Worm (Caenorhabditis elegans): ENCODE measurements around the gene nep-21.
"Not testable (repeated sequence)": the region's sequence is repeated elsewhere in the genome, so short reads cannot be mapped to it uniquely, and the experiment has no call there.

Gene nep-21

ce11 chrV:14226373-14226772 lies at the start of gene nep-21:
Gene nep-21, minus strand, starts transcription at chrV:14226473.
- TF ChIP-seq W03F9.2 (tag; optimal IDR thresholded peaks at IDR 0.05) (no peak), him-1 (tag; optimal IDR thresholded peaks at IDR 0.05) (no peak), dao-5 (tag; optimal IDR thresholded peaks at IDR 0.05) (no peak)

- not testable (repeated sequence) for TF ChIP-seq him-1, W03F9.2, dao-5 (tag; optimal IDR thresholded peaks at IDR 0.05)
Observed at ce11 chrV:14274268-14274667, 48.0 kb upstream of the nep-21 start, which contains the start of gene F40G12.7. Gene F40G12.7, plus strand, starts transcription at chrV:14274568.

- TF ChIP-seq dao-5 (tag; optimal IDR thresholded peaks at IDR 0.05) (no peak), W03F9.2 (tag; optimal IDR thresholded peaks at IDR 0.05) (no peak), him-1 (tag; optimal IDR thresholded peaks at IDR 0.05) (no peak)
Observed at ce11 chrV:14273019-14273418, 46.7 kb upstream of the nep-21 start, which contains the start of gene F40G12.6. Gene F40G12.6, minus strand, starts transcription at chrV:14273119.

- no peak for TF ChIP-seq him-1 (tag; optimal IDR thresholded peaks at IDR 0.05)
- TF ChIP-seq W03F9.2 (tag; optimal IDR thresholded peaks at IDR 0.05): no peak
- no peak for TF ChIP-seq dao-5 (tag; optimal IDR thresholded peaks at IDR 0.05)
Observed at ce11 chrV:14270729-14271128, 44.5 kb upstream of the nep-21 start, which contains the start of gene F40G12.5. Gene F40G12.5, minus strand, starts transcription at chrV:14270829.

ce11 chrV:14268616-14269015 lies 42.3 kb upstream of the nep-21 start, which contains the start of gene F40G12.4:
Gene F40G12.4, minus strand, starts transcription at chrV:14268716.
- TF ChIP-seq him-1 (tag; optimal IDR thresholded peaks at IDR 0.05) (no peak), dao-5 (tag; optimal IDR thresholded peaks at IDR 0.05) (no peak), W03F9.2 (tag; optimal IDR thresholded peaks at IDR 0.05) (no peak)

DNA sequence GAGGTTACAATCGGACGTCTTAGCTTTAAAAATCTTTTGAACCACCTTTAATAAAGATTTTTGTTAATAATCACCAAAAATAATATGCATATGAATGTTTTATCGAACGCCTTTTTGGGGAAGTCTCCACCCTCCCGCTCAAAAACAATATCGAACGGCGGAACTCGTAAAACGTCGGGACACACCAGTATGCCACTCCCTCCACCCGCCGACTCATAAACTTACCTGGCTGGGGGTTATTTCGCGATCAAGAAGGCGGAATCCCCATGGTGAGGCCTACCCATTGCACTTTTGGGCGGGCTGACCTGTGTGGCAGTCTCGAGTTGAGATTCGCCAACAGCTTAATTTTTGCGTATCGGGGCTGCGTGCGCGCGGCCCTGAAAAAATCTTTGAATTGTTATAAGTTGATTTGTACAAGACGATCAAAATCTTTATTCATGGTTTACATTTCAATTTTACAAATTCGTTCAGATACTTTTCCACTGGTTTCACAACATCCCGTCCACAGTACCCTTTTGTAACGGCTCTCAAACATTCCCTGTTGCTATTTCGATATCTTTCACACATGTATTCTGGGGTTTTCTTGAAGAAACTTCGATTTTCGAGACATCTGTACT lies 41.2 kb upstream of the nep-21 start:
- TF ChIP-seq him-1 (tag; optimal IDR thresholded peaks at IDR 0.05): no peak
- TF ChIP-seq dao-5 (tag; optimal IDR thresholded peaks at IDR 0.05): no peak
- TF ChIP-seq W03F9.2 (tag; optimal IDR thresholded peaks at IDR 0.05): no peak

DNA sequence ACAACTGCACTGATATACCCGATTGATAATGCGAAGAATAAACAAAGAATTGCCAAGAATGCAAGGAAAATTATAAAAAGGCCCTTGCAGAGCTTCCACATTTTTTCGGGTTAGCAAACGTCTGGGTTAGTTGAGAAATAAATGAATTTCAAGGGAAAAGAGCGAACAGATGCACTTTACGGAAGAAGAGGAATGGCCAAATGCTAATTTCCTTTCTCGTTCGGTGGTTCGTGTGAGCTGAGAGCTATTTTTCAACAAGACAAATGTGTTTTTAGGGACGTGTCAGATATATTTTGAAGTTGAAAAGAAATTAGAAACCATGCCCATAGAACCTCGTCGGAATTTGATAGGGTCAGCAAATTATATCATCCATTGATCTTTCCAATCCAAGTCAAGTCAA lies 34.6 kb upstream of the nep-21 start, which contains the start of gene F40G12.2:
TSS of gene F40G12.2 (minus strand) at position 101 of the 400 bp plus-strand sequence.
- no peak for TF ChIP-seq him-1 (tag; optimal IDR thresholded peaks at IDR 0.05)
- TF ChIP-seq dao-5 (tag; optimal IDR thresholded peaks at IDR 0.05): no peak
- TF ChIP-seq W03F9.2 (tag; optimal IDR thresholded peaks at IDR 0.05): no peak

ce11 chrV:14256813-14257212 lies 30.5 kb upstream of the nep-21 start, which contains the start of gene sre-8:
Gene sre-8, plus strand, starts transcription at chrV:14257113.
- no peak for TF ChIP-seq dao-5 (tag; optimal IDR thresholded peaks at IDR 0.05)
- no peak for TF ChIP-seq him-1 (tag; optimal IDR thresholded peaks at IDR 0.05)
- TF ChIP-seq W03F9.2 (tag; optimal IDR thresholded peaks at IDR 0.05): no peak

DNA sequence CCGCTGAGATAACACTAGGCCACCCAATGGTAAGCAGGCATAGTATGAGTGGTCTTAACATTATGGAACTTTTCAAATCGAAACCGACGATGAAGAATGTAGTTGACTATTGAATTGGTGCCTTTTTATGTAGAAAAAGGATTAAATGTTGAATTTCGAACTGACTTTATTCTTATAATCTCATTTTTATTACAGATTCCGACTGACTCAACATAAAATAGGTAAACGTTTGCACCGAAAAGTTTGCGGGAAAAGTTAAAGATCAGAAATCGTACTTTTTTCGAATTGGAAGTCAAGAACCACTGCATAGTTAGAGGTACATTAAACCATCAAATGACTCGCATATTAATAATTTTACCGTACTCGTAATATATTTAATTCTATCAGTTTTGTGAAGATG lies 27.9 kb upstream of the nep-21 start, which contains the start of gene K02E11.7:
TSS of gene K02E11.7 (minus strand) at position 101 of the 400 bp plus-strand sequence.
- TF ChIP-seq W03F9.2 (tag; optimal IDR thresholded peaks at IDR 0.05) (no peak), dao-5 (tag; optimal IDR thresholded peaks at IDR 0.05) (no peak)

DNA sequence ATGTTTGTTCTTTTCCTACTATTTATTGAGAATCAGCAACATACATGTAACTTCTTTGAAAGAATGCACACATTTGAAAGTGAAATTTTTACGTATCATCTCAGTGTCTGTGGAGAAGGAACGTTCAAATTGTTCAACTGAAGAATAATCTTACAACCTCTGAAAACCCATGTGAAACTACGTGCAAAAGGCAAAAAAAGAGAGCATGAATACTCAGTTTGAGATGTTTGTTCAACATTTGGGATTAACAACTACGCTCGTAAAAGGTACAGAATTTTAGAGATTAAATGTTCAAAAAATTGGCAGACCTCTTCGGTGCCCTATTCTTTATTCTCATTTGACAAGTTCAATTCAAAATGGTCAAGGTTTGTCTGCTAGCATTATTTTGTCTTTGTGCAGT lies 25.8 kb upstream of the nep-21 start, which contains the start of gene K02E11.5:
TSS of gene K02E11.5 (plus strand) at position 301 of the 400 bp plus-strand sequence.
- TF ChIP-seq him-1 (tag; optimal IDR thresholded peaks at IDR 0.05) (no peak), dao-5 (tag; optimal IDR thresholded peaks at IDR 0.05) (no peak), W03F9.2 (tag; optimal IDR thresholded peaks at IDR 0.05) (no peak)

DNA sequence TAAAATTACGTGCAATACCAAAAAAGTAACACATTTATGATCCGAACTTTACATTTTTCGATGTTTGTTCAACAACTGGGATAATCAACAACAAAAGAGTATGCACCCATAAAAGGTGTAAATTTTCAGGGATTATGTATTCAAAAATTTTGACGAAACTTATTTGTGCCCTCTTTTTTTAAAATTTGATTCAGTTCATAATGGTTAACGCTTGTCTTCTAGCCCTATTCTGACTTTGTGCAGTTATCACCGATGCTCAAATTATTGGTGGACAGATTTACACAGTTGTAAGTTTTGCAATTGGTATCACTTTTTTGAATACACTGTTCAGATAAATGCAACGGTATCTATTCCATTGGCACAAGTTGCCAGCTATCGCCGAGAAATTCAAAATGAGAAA lies 22.4 kb upstream of the nep-21 start, which contains the start of gene K02E11.6:
TSS of gene K02E11.6 (plus strand) at position 149 of the 400 bp plus-strand sequence.
- TF ChIP-seq him-1 (tag; optimal IDR thresholded peaks at IDR 0.05): no peak
- no peak for TF ChIP-seq W03F9.2 (tag; optimal IDR thresholded peaks at IDR 0.05)
- TF ChIP-seq dao-5 (tag; optimal IDR thresholded peaks at IDR 0.05): no peak

ce11 chrV:14248025-14248424 lies 21.8 kb upstream of the nep-21 start, which contains the start of gene K02E11.4:
Gene K02E11.4, minus strand, starts transcription at chrV:14248125.
- TF ChIP-seq W03F9.2 (tag; optimal IDR thresholded peaks at IDR 0.05) (no peak), dao-5 (tag; optimal IDR thresholded peaks at IDR 0.05) (no peak), him-1 (tag; optimal IDR thresholded peaks at IDR 0.05) (no peak)

DNA sequence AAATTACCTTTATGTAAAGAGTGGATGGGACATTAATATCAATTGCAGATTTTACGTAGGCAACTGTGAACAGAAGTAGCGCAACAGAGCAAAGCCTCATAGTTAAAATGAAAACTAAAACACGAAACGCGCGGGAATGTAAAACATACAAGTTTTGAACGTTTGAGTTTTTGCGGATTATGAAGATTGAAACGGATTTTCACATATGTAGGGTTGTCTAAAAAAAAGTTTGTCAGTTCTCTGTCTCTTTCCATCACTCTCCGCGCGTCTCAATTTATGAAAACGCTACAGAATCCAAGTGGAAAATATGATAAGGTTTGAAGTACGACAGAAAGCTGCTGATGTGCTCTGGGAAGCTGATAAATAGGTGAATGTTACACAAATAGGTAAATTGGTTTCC lies 20.5 kb upstream of the nep-21 start, which contains the start of gene K02E11.3:
TSS of gene K02E11.3 (minus strand) at position 101 of the 400 bp plus-strand sequence.
- TF ChIP-seq him-1 (tag; optimal IDR thresholded peaks at IDR 0.05) (no peak), dao-5 (tag; optimal IDR thresholded peaks at IDR 0.05) (no peak), W03F9.2 (tag; optimal IDR thresholded peaks at IDR 0.05) (no peak)

DNA sequence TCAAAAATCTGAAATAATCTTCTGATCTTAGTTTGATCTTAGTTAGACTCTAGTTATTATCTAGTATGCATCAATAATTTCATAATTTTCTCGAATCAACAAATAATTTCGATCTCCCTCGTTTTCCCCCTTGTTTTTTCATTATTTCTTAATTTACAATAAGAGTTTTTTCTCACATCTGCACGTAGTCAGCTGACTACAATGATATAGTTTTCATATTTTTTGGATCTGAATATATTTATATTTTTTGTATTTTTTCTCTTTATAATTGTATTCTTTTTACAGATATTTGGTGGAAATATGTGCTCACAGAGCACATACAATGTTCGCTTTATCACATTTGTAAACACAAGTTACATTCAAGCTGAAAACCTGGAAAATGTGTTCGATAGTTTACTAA lies 17.6 kb upstream of the nep-21 start, which contains the start of gene sre-7:
TSS of gene sre-7 (plus strand) at position 301 of the 400 bp plus-strand sequence.
- TF ChIP-seq him-1 (tag; optimal IDR thresholded peaks at IDR 0.05): no peak
- no peak for TF ChIP-seq dao-5 (tag; optimal IDR thresholded peaks at IDR 0.05)
- no peak for TF ChIP-seq W03F9.2 (tag; optimal IDR thresholded peaks at IDR 0.05)
